Worm (Caenorhabditis elegans): Measurements from ENCODE around the gene mff-1.

mff-1 gene

DNA sequence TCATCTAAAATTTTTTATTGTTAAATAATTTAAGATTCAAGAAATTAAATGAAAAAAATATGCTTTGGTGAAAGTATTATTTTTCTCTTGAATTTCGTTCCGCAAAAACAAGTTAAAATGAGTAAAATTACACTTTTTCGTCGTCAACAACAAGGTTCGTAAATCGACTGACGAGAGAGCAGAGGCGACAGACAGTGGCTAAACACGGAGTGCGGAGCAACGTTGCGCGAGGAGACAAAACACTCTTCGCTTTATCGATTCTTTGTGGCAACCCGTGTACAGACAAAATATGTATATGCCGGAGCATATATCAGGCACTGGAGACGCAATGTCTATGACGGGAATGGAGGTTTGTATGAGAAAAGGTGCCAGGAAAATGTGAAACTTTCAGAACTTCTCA is 2.2 kb upstream of the mff-1 start, which contains the start of gene F11C1.7:
Gene F11C1.7, plus strand, starts transcription at position 140 of the 400 bp plus-strand sequence.
- no peak for TF ChIP-seq hnd-1 (tag; optimal IDR thresholded peaks at IDR 0.05)
- TF ChIP-seq ama-1 (optimal IDR thresholded peaks at IDR 0.05), result no peak
- no peak for TF ChIP-seq ceh-13 (GFP tag; optimal IDR thresholded peaks at IDR 0.05)
- no peak for TF ChIP-seq aly-1 (tag; optimal IDR thresholded peaks at IDR 0.05)
- TF ChIP-seq flt-1 (GFP tag; IDR thresholded peaks at IDR 0.05), result no peak
- no peak for TF ChIP-seq tbx-37 (GFP tag; conservative IDR thresholded peaks at IDR 0.05)
- TF ChIP-seq hmbx-1 (tag; optimal IDR thresholded peaks at IDR 0.05), result no peak
- no peak for TF ChIP-seq ets-7 (tag; optimal IDR thresholded peaks at IDR 0.05)
- no peak for TF ChIP-seq sea-1 (GFP tag; conservative IDR thresholded peaks at IDR 0.05)
- TF ChIP-seq tra-4 (tag; optimal IDR thresholded peaks at IDR 0.05), result no peak
- TF ChIP-seq B0310.2 (tag; optimal IDR thresholded peaks at IDR 0.05), result no peak
- TF ChIP-seq ceh-36 (tag; optimal IDR thresholded peaks at IDR 0.05), result no peak
- no peak for TF ChIP-seq F13C5.2 (tag; optimal IDR thresholded peaks at IDR 0.05)
- no peak for TF ChIP-seq hmg-4 (GFP tag; optimal IDR thresholded peaks at IDR 0.05)

- TF ChIP-seq scrt-1 (GFP tag; IDR thresholded peaks at IDR 0.05), result no peak
- TF ChIP-seq F13C5.2 (tag; optimal IDR thresholded peaks at IDR 0.05), result no peak
- TF ChIP-seq ceh-36 (tag; optimal IDR thresholded peaks at IDR 0.05), result no peak
- no peak for TF ChIP-seq hnd-1 (tag; optimal IDR thresholded peaks at IDR 0.05)
- TF ChIP-seq tbx-11 (GFP tag; IDR thresholded peaks at IDR 0.05), result no peak
- TF ChIP-seq ceh-13 (GFP tag; optimal IDR thresholded peaks at IDR 0.05), result no peak
- TF ChIP-seq ets-7 (tag; optimal IDR thresholded peaks at IDR 0.05), result no peak
- TF ChIP-seq ama-1 (optimal IDR thresholded peaks at IDR 0.05), result no peak
- TF ChIP-seq hmg-4 (GFP tag; optimal IDR thresholded peaks at IDR 0.05), result no peak
- TF ChIP-seq tra-4 (tag; optimal IDR thresholded peaks at IDR 0.05), result no peak
- no peak for TF ChIP-seq B0310.2 (tag; optimal IDR thresholded peaks at IDR 0.05)
- no peak for TF ChIP-seq tbx-37 (GFP tag; conservative IDR thresholded peaks at IDR 0.05)
- no peak for TF ChIP-seq pes-1 (GFP tag; IDR thresholded peaks at IDR 0.05)
- TF ChIP-seq flt-1 (GFP tag; IDR thresholded peaks at IDR 0.05), result no peak
- no peak for TF ChIP-seq sea-1 (GFP tag; conservative IDR thresholded peaks at IDR 0.05)
Measured at ce11 chrX:12982725-12983124, 4.3 kb downstream of the mff-1 start.

DNA sequence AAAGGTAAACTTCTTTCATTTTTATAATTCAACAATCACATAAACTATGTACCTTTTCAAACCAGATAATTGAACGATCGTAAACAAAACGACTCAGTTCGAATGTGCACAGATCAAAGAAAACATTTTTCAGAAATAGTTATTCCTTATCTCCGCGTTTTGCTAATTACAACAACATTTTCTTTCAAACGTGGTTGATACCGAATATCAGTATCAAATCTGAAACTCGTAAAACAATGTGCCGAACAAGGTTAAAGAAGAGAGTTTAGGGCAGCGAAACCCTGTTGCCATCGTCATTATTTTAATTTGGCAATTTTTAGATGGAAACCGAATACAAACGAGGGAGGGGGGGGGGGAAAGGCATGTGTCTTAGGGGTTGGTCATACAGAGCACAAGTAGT is 5.6 kb downstream of the mff-1 start, which contains the start of gene scav-4:
Gene scav-4, plus strand, starts transcription at position 383 of the 400 bp plus-strand sequence.
- TF ChIP-seq tbx-11 (GFP tag; IDR thresholded peaks at IDR 0.05), result no peak
- TF ChIP-seq aly-1 (tag; optimal IDR thresholded peaks at IDR 0.05), result no peak
- no peak for TF ChIP-seq ceh-13 (GFP tag; optimal IDR thresholded peaks at IDR 0.05)
- no peak for TF ChIP-seq pes-1 (GFP tag; IDR thresholded peaks at IDR 0.05)
- TF ChIP-seq ets-7 (tag; optimal IDR thresholded peaks at IDR 0.05), result no peak
- no peak for TF ChIP-seq F13C5.2 (tag; optimal IDR thresholded peaks at IDR 0.05)
- no peak for TF ChIP-seq B0310.2 (tag; optimal IDR thresholded peaks at IDR 0.05)
- no peak for TF ChIP-seq ceh-36 (tag; optimal IDR thresholded peaks at IDR 0.05)

DNA sequence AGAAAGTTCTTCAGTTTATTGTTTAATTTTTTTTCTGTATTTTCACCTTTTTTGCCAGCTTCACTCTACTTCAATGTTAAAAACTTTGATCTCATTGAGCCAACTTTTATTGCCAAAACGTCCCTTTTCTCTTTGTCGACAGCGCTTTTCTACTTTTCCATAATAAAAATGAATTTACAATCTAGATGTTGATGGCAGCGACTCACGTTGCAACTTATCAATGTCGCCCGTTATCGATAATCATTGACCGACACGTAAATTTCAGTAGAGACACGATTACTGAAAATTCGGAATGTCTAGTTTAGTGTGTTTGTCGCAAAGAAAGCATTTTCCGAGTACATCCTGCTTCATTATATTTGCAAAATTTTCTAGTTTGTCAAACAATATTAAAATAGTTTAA is 7.3 kb downstream of the mff-1 start:
- TF ChIP-seq ama-1 (optimal IDR thresholded peaks at IDR 0.05), result no peak
- no peak for TF ChIP-seq aly-1 (tag; optimal IDR thresholded peaks at IDR 0.05)
- TF ChIP-seq hmg-4 (GFP tag; optimal IDR thresholded peaks at IDR 0.05), result no peak
- no peak for TF ChIP-seq tra-4 (tag; optimal IDR thresholded peaks at IDR 0.05)

ce11 chrX:12978569-12978968 is 8.4 kb downstream of the mff-1 start:
- no peak for TF ChIP-seq tbx-11 (GFP tag; IDR thresholded peaks at IDR 0.05)
- TF ChIP-seq hmbx-1 (tag; optimal IDR thresholded peaks at IDR 0.05), result no peak
- no peak for TF ChIP-seq ceh-13 (GFP tag; optimal IDR thresholded peaks at IDR 0.05)
- TF ChIP-seq hmg-4 (GFP tag; optimal IDR thresholded peaks at IDR 0.05), result no peak
- no peak for TF ChIP-seq aly-1 (tag; optimal IDR thresholded peaks at IDR 0.05)
- TF ChIP-seq hnd-1 (tag; optimal IDR thresholded peaks at IDR 0.05), result no peak
- TF ChIP-seq B0310.2 (tag; optimal IDR thresholded peaks at IDR 0.05), result no peak
- TF ChIP-seq ama-1 (optimal IDR thresholded peaks at IDR 0.05), result no peak

DNA sequence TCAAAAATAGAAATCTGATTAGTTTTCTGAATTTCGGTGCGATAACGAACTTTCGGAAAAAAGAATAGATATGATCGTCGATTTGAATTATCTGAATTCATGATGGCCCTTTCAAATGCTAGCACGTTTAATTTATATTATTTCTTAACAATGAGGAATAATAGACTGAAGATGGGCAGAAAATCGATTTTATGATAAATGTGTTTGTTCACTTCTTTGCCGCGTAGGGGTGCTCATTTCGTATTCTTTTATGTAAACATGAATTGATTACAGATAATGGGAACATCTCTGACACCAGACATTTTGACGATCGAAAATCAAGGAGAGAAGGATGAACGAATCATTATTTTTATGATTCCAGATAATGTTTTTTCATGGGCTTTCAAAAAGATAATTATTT is 9.6 kb downstream of the mff-1 start, which contains the start of gene F11C1.9:
Gene F11C1.9, minus strand, starts transcription at position 101 of the 400 bp plus-strand sequence.
- TF ChIP-seq hnd-1 (tag; optimal IDR thresholded peaks at IDR 0.05) (no peak), sea-1 (GFP tag; conservative IDR thresholded peaks at IDR 0.05) (no peak), B0310.2 (tag; optimal IDR thresholded peaks at IDR 0.05) (no peak), hmbx-1 (tag; optimal IDR thresholded peaks at IDR 0.05) (no peak), hmg-4 (GFP tag; optimal IDR thresholded peaks at IDR 0.05) (no peak), tbx-11 (GFP tag; IDR thresholded peaks at IDR 0.05) (no peak), scrt-1 (GFP tag; IDR thresholded peaks at IDR 0.05) (no peak), F13C5.2 (tag; optimal IDR thresholded peaks at IDR 0.05) (no peak), tra-4 (tag; optimal IDR thresholded peaks at IDR 0.05) (no peak), ama-1 (optimal IDR thresholded peaks at IDR 0.05) (no peak), ceh-13 (GFP tag; optimal IDR thresholded peaks at IDR 0.05) (no peak), ceh-36 (tag; optimal IDR thresholded peaks at IDR 0.05) (no peak), flt-1 (GFP tag; IDR thresholded peaks at IDR 0.05) (no peak), ets-7 (tag; optimal IDR thresholded peaks at IDR 0.05) (no peak), pes-1 (GFP tag; IDR thresholded peaks at IDR 0.05) (no peak)

- no peak for TF ChIP-seq F13C5.2 (tag; optimal IDR thresholded peaks at IDR 0.05)
- TF ChIP-seq ets-7 (tag; optimal IDR thresholded peaks at IDR 0.05), result no peak
- no peak for TF ChIP-seq ceh-13 (GFP tag; optimal IDR thresholded peaks at IDR 0.05)
- TF ChIP-seq ama-1 (optimal IDR thresholded peaks at IDR 0.05), result no peak
- no peak for TF ChIP-seq sea-1 (GFP tag; conservative IDR thresholded peaks at IDR 0.05)
- TF ChIP-seq hmg-4 (GFP tag; optimal IDR thresholded peaks at IDR 0.05), result no peak
- TF ChIP-seq hmbx-1 (tag; optimal IDR thresholded peaks at IDR 0.05), result no peak
- TF ChIP-seq B0310.2 (tag; optimal IDR thresholded peaks at IDR 0.05), result no peak
- no peak for TF ChIP-seq hnd-1 (tag; optimal IDR thresholded peaks at IDR 0.05)
- no peak for TF ChIP-seq scrt-1 (GFP tag; IDR thresholded peaks at IDR 0.05)
- no peak for TF ChIP-seq ceh-36 (tag; optimal IDR thresholded peaks at IDR 0.05)
- no peak for TF ChIP-seq tbx-11 (GFP tag; IDR thresholded peaks at IDR 0.05)
- TF ChIP-seq tbx-37 (GFP tag; conservative IDR thresholded peaks at IDR 0.05), result no peak
- no peak for TF ChIP-seq aly-1 (tag; optimal IDR thresholded peaks at IDR 0.05)
- TF ChIP-seq pes-1 (GFP tag; IDR thresholded peaks at IDR 0.05), result no peak
- no peak for TF ChIP-seq tra-4 (tag; optimal IDR thresholded peaks at IDR 0.05)
Measured at ce11 chrX:12976774-12977173, 10.2 kb downstream of the mff-1 start, which contains the start of the genes F11C1.4 and F11C1.10. Gene F11C1.4, plus strand, starts transcription at chrX:12977074. Gene F11C1.10, plus strand, starts transcription at chrX:12977082.

Data from whole organism, early embryonic.